Fruit fly (Drosophila melanogaster): ENCODE data around the gene RluA-1.

The RluA-1 gene

DNA sequence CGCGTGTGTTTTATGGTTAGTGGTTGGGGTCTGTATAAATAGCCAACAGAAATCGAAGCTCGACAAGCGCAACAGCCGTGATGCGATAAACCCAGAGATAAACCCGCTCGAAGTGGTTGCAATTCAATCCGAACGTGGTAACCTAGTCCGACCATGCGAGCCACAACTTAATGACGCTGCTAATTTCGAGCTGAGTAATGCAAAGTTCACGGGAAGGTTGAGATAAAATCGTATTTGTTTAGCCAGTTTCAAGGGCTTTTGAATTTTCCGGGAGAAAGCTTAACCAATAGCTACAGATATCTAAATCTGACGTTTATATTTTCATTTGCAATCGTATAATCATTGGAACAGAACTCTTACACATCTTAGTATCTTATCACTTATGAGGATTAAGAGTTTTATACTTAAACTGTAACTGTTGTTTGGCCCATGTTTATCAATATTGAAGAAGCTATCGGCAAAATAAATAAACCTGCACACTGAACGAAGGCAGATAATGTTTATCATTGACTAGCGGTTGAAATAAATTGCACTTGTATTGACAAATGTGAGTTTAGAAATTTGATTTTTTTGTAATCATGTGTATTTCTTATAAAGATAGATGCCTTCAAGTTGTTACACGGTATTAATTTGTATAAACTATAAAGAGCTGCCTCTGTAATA, 39.8 kb upstream of the RluA-1 start:
- TF ChIP-seq Jra (GFP tag; optimal IDR thresholded peaks at IDR 0.05) = no peak
- TF ChIP-seq foxo (GFP tag; optimal IDR thresholded peaks at IDR 0.05) = no peak
- TF ChIP-seq Abd-B (GFP tag; optimal IDR thresholded peaks at IDR 0.05) = no peak
- TF ChIP-seq pan (optimal IDR thresholded peaks at IDR 0.05) = no peak
- no peak for TF ChIP-seq psq (GFP tag; optimal IDR thresholded peaks at IDR 0.05)
- no peak for TF ChIP-seq dmrt93B (GFP tag; optimal IDR thresholded peaks at IDR 0.05)
- no peak for TF ChIP-seq Hr78 (GFP tag; optimal IDR thresholded peaks at IDR 0.05)
- no peak for TF ChIP-seq N (GFP tag; optimal IDR thresholded peaks at IDR 0.05)
- TF ChIP-seq Dif (GFP tag; optimal IDR thresholded peaks at IDR 0.05; ENCODE audit: partially characterized antibody) = no peak

DNA sequence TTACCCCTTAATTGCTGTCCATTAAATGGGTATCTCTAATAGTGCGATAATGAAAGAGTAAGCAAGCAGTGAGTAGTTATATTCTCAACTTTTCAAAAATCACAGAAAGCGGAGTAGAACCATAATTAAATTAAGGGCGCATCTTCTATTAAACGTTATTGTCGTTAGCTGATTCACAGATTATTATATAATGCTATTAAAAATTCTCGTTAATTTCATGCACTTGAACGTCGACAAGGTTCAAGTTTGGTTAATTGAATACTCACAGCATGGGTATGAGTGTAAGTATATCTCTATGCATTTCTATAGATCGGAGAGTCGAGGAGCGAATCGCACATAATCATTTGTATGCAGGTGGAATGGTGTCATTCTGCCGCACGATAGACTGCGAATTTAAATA, 36.7 kb upstream of the RluA-1 start:
- no peak for TF ChIP-seq foxo (GFP tag; optimal IDR thresholded peaks at IDR 0.05)
- no peak for TF ChIP-seq CG9705 (GFP tag; optimal IDR thresholded peaks at IDR 0.05)
- TF ChIP-seq brk (GFP tag; optimal IDR thresholded peaks at IDR 0.05) = no peak
- TF ChIP-seq br (GFP tag; optimal IDR thresholded peaks at IDR 0.05) = no peak
- no peak for TF ChIP-seq rgr (GFP tag; optimal IDR thresholded peaks at IDR 0.05)
- no peak for TF ChIP-seq pan (optimal IDR thresholded peaks at IDR 0.05)
- TF ChIP-seq h (GFP tag; optimal IDR thresholded peaks at IDR 0.05) = no peak
- TF ChIP-seq Vsx2 (GFP tag; optimal IDR thresholded peaks at IDR 0.05; ENCODE audit: partially characterized antibody) = no peak
- TF ChIP-seq Hr78 (GFP tag; optimal IDR thresholded peaks at IDR 0.05) = no peak
- TF ChIP-seq CrebA (GFP tag; optimal IDR thresholded peaks at IDR 0.05; ENCODE audit: borderline replicate concordance) = no peak
- no peak for TF ChIP-seq Hnf4 (GFP tag; optimal IDR thresholded peaks at IDR 0.05)
- TF ChIP-seq usp (GFP tag; optimal IDR thresholded peaks at IDR 0.05) = no peak
- no peak for TF ChIP-seq HLH106 (tag; optimal IDR thresholded peaks at IDR 0.05)
- TF ChIP-seq Dif (GFP tag; optimal IDR thresholded peaks at IDR 0.05; ENCODE audit: partially characterized antibody) = no peak
- no peak for TF ChIP-seq Mio (GFP tag; optimal IDR thresholded peaks at IDR 0.05)
- no peak for TF ChIP-seq Abd-B (GFP tag; optimal IDR thresholded peaks at IDR 0.05)
- TF ChIP-seq dmrt93B (GFP tag; optimal IDR thresholded peaks at IDR 0.05) = no peak

- no peak for TF ChIP-seq lola (GFP tag; optimal IDR thresholded peaks at IDR 0.05)
- TF ChIP-seq Rel (GFP tag; optimal IDR thresholded peaks at IDR 0.05) = no peak
- TF ChIP-seq Rel (tag; optimal IDR thresholded peaks at IDR 0.05) = peak; percentile 87
- no peak for TF ChIP-seq sv (GFP tag; optimal IDR thresholded peaks at IDR 0.05)
- TF ChIP-seq rgr (GFP tag; optimal IDR thresholded peaks at IDR 0.05) = no peak
Measured at dm6 chr2L:10510088-10510487, 35.9 kb upstream of the RluA-1 start, which contains the start of gene CG7384. Gene CG7384, minus strand, starts transcription at chr2L:10510453.

- peak; percentile 16 for TF ChIP-seq psq (GFP tag; optimal IDR thresholded peaks at IDR 0.05)
- TF ChIP-seq jim (GFP tag; optimal IDR thresholded peaks at IDR 0.05) = peak; percentile 64
- TF ChIP-seq CrebA (GFP tag; optimal IDR thresholded peaks at IDR 0.05; ENCODE audit: borderline replicate concordance) = no peak
- TF ChIP-seq ey (GFP tag; optimal IDR thresholded peaks at IDR 0.05) = no peak
- TF ChIP-seq Hr78 (GFP tag; optimal IDR thresholded peaks at IDR 0.05) = no peak
- TF ChIP-seq Jra (GFP tag; optimal IDR thresholded peaks at IDR 0.05) = peak; percentile 45
- TF ChIP-seq Dif (GFP tag; optimal IDR thresholded peaks at IDR 0.05; ENCODE audit: partially characterized antibody) = peak; percentile 33
- TF ChIP-seq OdsH (GFP tag; optimal IDR thresholded peaks at IDR 0.05) = no peak
- TF ChIP-seq woc (GFP tag; optimal IDR thresholded peaks at IDR 0.05) = no peak
- TF ChIP-seq br (GFP tag; optimal IDR thresholded peaks at IDR 0.05) = peak; percentile 39
- no peak for TF ChIP-seq Rel (GFP tag; optimal IDR thresholded peaks at IDR 0.05)
- TF ChIP-seq Rel (tag; optimal IDR thresholded peaks at IDR 0.05) = peak; percentile 23
- TF ChIP-seq N (GFP tag; optimal IDR thresholded peaks at IDR 0.05) = peak; percentile 89
- no peak for TF ChIP-seq sage (GFP tag; optimal IDR thresholded peaks at IDR 0.05)
- no peak for TF ChIP-seq Hr83 (GFP tag; optimal IDR thresholded peaks at IDR 0.05; ENCODE audit: poor library complexity, severe bottlenecking)
- no peak for TF ChIP-seq dmrt93B (GFP tag; optimal IDR thresholded peaks at IDR 0.05)
- peak; percentile 0 for TF ChIP-seq Sp1 (GFP tag; optimal IDR thresholded peaks at IDR 0.05)
- no peak for TF ChIP-seq h (GFP tag; optimal IDR thresholded peaks at IDR 0.05)
- peak; percentile 48 for TF ChIP-seq Hnf4 (GFP tag; optimal IDR thresholded peaks at IDR 0.05)
- no peak for TF ChIP-seq CG9705 (GFP tag; optimal IDR thresholded peaks at IDR 0.05)
- no peak for TF ChIP-seq lola (GFP tag; optimal IDR thresholded peaks at IDR 0.05)
- no peak for TF ChIP-seq dl (GFP tag; optimal IDR thresholded peaks at IDR 0.05; ENCODE audit: insufficient read depth in 1 of 2, partially characterized antibody in 2 of 2)
- no peak for TF ChIP-seq Vsx2 (GFP tag; optimal IDR thresholded peaks at IDR 0.05; ENCODE audit: partially characterized antibody)
- no peak for TF ChIP-seq CG32264 (GFP tag; optimal IDR thresholded peaks at IDR 0.05)
- TF ChIP-seq foxo (GFP tag; optimal IDR thresholded peaks at IDR 0.05) = peak in 1 of 2 experiments; percentile 25
- TF ChIP-seq brk (GFP tag; optimal IDR thresholded peaks at IDR 0.05) = no peak
- no peak for TF ChIP-seq pan (optimal IDR thresholded peaks at IDR 0.05)
- TF ChIP-seq GATAd (GFP tag; optimal IDR thresholded peaks at IDR 0.05) = no peak
- TF ChIP-seq HLH106 (tag; optimal IDR thresholded peaks at IDR 0.05) = peak; percentile 26
- TF ChIP-seq sv (GFP tag; optimal IDR thresholded peaks at IDR 0.05) = no peak
- TF ChIP-seq dsf (GFP tag; optimal IDR thresholded peaks at IDR 0.05; ENCODE audit: borderline replicate concordance) = no peak
- peak; percentile 93 for TF ChIP-seq Myc (optimal IDR thresholded peaks at IDR 0.05)
- no peak for TF ChIP-seq usp (GFP tag; optimal IDR thresholded peaks at IDR 0.05)
- no peak for TF ChIP-seq fru (GFP tag; optimal IDR thresholded peaks at IDR 0.05)
- TF ChIP-seq tai (GFP tag; optimal IDR thresholded peaks at IDR 0.05) = no peak
- TF ChIP-seq rgr (GFP tag; optimal IDR thresholded peaks at IDR 0.05) = peak; percentile 29
Measured at dm6 chr2L:10506557-10507252, 32.6 kb upstream of the RluA-1 start, which contains the start of the genes Myo31DF and CG6094. Gene Myo31DF, minus strand, starts transcription at chr2L:10506779. Gene CG6094, plus strand, starts transcription at chr2L:10507081.

Measured in whole organism, wandering third instar larva.